Worm (Caenorhabditis elegans): Measurements from ENCODE around the gene K11H3.3.
A peak's percentile ranks its signal among the peaks of the same experiment; 100 is the strongest.

K11H3.3 gene

DNA sequence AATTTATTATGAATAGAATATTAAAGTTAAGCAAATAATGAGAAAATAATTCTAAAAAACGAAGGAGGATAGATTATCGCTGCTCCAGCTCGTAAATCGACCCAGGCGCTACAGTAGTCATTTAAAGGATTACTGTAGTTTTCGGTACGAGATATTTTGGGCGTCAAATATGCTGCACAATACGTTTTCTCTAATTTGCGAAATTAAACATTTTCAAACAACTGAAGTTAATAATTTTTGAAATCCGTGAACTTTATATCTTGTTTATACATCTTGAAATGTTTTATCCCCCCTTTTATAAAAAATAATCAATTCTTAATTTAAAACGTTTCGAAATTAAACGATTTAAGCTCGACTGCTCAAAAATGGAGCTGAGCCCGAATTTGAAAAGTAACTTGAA is 5.6 kb upstream of the K11H3.3 start, which contains the start of gene K11H3.2:
Gene K11H3.2, plus strand, starts transcription at position 301 of the 400 bp plus-strand sequence.
- TF ChIP-seq flh-1 (GFP tag; optimal IDR thresholded peaks at IDR 0.05) (no peak), ces-1 (GFP tag; optimal IDR thresholded peaks at IDR 0.05) (no peak), ztf-11 (tag; optimal IDR thresholded peaks at IDR 0.05) (no peak), unc-120 (tag; optimal IDR thresholded peaks at IDR 0.05; ENCODE audit: poor library complexity, severe bottlenecking) (no peak), ham-2 (GFP tag; optimal IDR thresholded peaks at IDR 0.05) (no peak), elt-3 (tag; optimal IDR thresholded peaks at IDR 0.05) (no peak), pha-4 (tag; optimal IDR thresholded peaks at IDR 0.05) (no peak), unc-39 (tag; optimal IDR thresholded peaks at IDR 0.05) (no peak), nhr-76 (tag; optimal IDR thresholded peaks at IDR 0.05) (no peak), bed-3 (GFP tag; optimal IDR thresholded peaks at IDR 0.05) (no peak), tbx-8 (GFP tag; optimal IDR thresholded peaks at IDR 0.05) (no peak), unc-62 (GFP tag; optimal IDR thresholded peaks at IDR 0.05) (no peak)

- TF ChIP-seq elt-1 (tag; optimal IDR thresholded peaks at IDR 0.05; ENCODE audit: borderline replicate concordance, insufficient read depth) = no peak
- no peak for TF ChIP-seq mls-2 (tag; optimal IDR thresholded peaks at IDR 0.05)
- TF ChIP-seq unc-120 (tag; optimal IDR thresholded peaks at IDR 0.05; ENCODE audit: poor library complexity, severe bottlenecking) = no peak
- peak; percentile 13 for TF ChIP-seq ces-1 (GFP tag; optimal IDR thresholded peaks at IDR 0.05)
- no peak for TF ChIP-seq ceh-39 (tag; optimal IDR thresholded peaks at IDR 0.05)
- TF ChIP-seq zip-8 (tag; optimal IDR thresholded peaks at IDR 0.05) = no peak
- peak; percentile 28 for TF ChIP-seq lsy-2 (tag; optimal IDR thresholded peaks at IDR 0.05)
- peak; percentile 14 for TF ChIP-seq mep-1 (tag; optimal IDR thresholded peaks at IDR 0.05)
Measured at ce11 chrIII:9848083-9848482, 3.6 kb upstream of the K11H3.3 start, which contains the start of gene mrpl-36. TSS of gene mrpl-36 (minus strand) at chrIII:9848116.

DNA sequence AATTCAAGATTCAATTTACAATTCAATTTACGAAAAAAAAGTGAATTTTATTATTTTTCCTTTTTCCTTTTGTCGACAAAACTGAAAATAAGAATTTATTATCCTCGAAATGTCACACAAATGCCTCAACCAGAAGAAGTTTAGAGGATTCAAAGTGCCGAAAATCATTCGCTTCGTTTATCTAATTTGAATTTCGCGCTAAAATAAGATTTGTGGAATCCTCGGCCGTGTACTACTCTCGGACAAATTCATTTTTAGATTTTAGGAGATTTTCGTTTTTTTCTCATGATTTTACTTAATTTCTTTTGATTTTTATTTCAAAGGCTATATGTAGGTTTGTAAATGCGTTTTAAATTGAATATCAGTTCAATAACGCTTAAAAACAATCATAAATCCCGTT is 3.1 kb upstream of the K11H3.3 start:
- TF ChIP-seq elt-3 (tag; optimal IDR thresholded peaks at IDR 0.05) = no peak
- no peak for TF ChIP-seq mls-2 (tag; optimal IDR thresholded peaks at IDR 0.05)
- no peak for TF ChIP-seq nhr-76 (tag; optimal IDR thresholded peaks at IDR 0.05)
- TF ChIP-seq blmp-1 (tag; optimal IDR thresholded peaks at IDR 0.05) = no peak
- no peak for TF ChIP-seq flh-1 (GFP tag; optimal IDR thresholded peaks at IDR 0.05)
- TF ChIP-seq nhr-237 (tag; optimal IDR thresholded peaks at IDR 0.05) = no peak
- no peak for TF ChIP-seq drap-1 (GFP tag; optimal IDR thresholded peaks at IDR 0.05)
- no peak for TF ChIP-seq mep-1 (tag; optimal IDR thresholded peaks at IDR 0.05)
- TF ChIP-seq sem-2 (GFP tag; optimal IDR thresholded peaks at IDR 0.05) = no peak
- TF ChIP-seq lin-32 (GFP tag; optimal IDR thresholded peaks at IDR 0.05) = no peak
- no peak for TF ChIP-seq ces-1 (GFP tag; optimal IDR thresholded peaks at IDR 0.05)
- TF ChIP-seq bed-3 (GFP tag; optimal IDR thresholded peaks at IDR 0.05) = no peak
- no peak for TF ChIP-seq ceh-83 (GFP tag; optimal IDR thresholded peaks at IDR 0.05)
- no peak for TF ChIP-seq zip-8 (tag; optimal IDR thresholded peaks at IDR 0.05)
- TF ChIP-seq mab-5 (tag; optimal IDR thresholded peaks at IDR 0.05) = no peak
- TF ChIP-seq lsy-2 (tag; optimal IDR thresholded peaks at IDR 0.05) = no peak
- TF ChIP-seq nhr-2 (tag; optimal IDR thresholded peaks at IDR 0.05) = no peak
- TF ChIP-seq unc-39 (tag; optimal IDR thresholded peaks at IDR 0.05) = no peak
- no peak for TF ChIP-seq nhr-28 (tag; optimal IDR thresholded peaks at IDR 0.05)

DNA sequence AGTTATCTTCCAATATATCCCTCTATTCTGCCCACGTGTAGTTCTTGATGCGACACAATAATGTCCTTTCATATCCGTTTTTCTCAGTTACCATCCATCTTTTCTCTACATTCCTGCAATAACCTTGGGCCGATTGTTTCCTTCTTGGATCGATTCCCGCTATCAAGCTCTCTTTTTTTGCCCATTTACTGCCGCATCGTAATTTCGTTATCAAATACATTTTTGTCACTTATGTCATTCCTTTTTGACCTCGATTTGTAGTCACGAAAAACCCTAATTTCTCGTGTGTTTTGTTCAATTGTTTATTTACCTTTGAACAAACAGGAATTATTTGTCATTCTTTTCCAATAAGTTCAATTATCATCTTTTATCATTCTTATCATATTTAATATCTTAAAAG is 1.7 kb upstream of the K11H3.3 start:
- TF ChIP-seq sem-2 (GFP tag; optimal IDR thresholded peaks at IDR 0.05) = no peak
- TF ChIP-seq blmp-1 (tag; optimal IDR thresholded peaks at IDR 0.05) = no peak
- no peak for TF ChIP-seq mab-5 (tag; optimal IDR thresholded peaks at IDR 0.05)
- TF ChIP-seq cnd-1 (tag; optimal IDR thresholded peaks at IDR 0.05) = no peak

DNA sequence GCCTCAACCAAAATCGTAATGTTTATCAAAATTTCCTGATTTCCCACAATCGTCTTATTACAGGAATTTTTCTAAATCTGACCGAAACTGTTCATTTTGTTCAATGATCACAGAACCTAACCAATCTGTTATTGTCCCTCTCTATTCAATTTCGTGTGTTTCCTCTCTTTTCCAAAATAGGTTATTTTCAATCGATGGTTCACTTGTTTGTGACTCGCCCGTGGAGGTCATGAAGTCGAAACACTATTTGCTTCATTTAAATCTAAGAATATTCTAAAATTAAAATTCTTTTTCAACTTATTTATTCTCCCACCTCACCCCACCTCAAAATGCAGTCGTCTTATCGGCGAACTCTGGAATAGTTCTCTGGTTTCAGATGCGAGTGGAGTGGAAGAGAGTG is 777 bp upstream of the K11H3.3 start:
- TF ChIP-seq M03D4.4 (tag; optimal IDR thresholded peaks at IDR 0.05) = no peak

All from whole organism, mixed stage, embryonic.